Fruit fly (Drosophila melanogaster): Measurements from ENCODE around the gene Synd.
A peak's percentile ranks its signal among the peaks of the same experiment; 100 is the strongest.

The Synd gene

dm6 chr3R:20783714-20784435, 48.7 kb upstream of the Synd start (continued):
- TF ChIP-seq h (GFP tag; optimal IDR thresholded peaks at IDR 0.05) (peak; percentile 67), Vsx2 (GFP tag; optimal IDR thresholded peaks at IDR 0.05; ENCODE audit: partially characterized antibody) (peak; percentile 15)

dm6 chr3R:20784436-20785368, 47.9 kb upstream of the Synd start:
- TF ChIP-seq pan (optimal IDR thresholded peaks at IDR 0.05) (no peak), tai (GFP tag; optimal IDR thresholded peaks at IDR 0.05) (no peak), woc (GFP tag; optimal IDR thresholded peaks at IDR 0.05) (no peak), N (GFP tag; optimal IDR thresholded peaks at IDR 0.05) (no peak), Rel (GFP tag; optimal IDR thresholded peaks at IDR 0.05) (no peak), Rel (tag; optimal IDR thresholded peaks at IDR 0.05) (peak; percentile 76), psq (GFP tag; optimal IDR thresholded peaks at IDR 0.05) (peak; percentile 94), HLH106 (tag; optimal IDR thresholded peaks at IDR 0.05) (peak; percentile 1), dl (GFP tag; optimal IDR thresholded peaks at IDR 0.05; ENCODE audit: insufficient read depth in 1 of 2, partially characterized antibody in 2 of 2) (peak; percentile 7 to 62), usp (GFP tag; optimal IDR thresholded peaks at IDR 0.05) (no peak), dmrt93B (GFP tag; optimal IDR thresholded peaks at IDR 0.05) (no peak), dsf (GFP tag; optimal IDR thresholded peaks at IDR 0.05; ENCODE audit: borderline replicate concordance) (no peak), Hr83 (GFP tag; optimal IDR thresholded peaks at IDR 0.05; ENCODE audit: poor library complexity, severe bottlenecking) (no peak), lola (GFP tag; optimal IDR thresholded peaks at IDR 0.05) (peak; percentile 75), Dif (GFP tag; optimal IDR thresholded peaks at IDR 0.05; ENCODE audit: partially characterized antibody) (peak; percentile 62), CrebA (GFP tag; optimal IDR thresholded peaks at IDR 0.05; ENCODE audit: borderline replicate concordance) (peak; percentile 48), Dfd (GFP tag; optimal IDR thresholded peaks at IDR 0.05) (peak; percentile 97), GATAd (GFP tag; optimal IDR thresholded peaks at IDR 0.05) (no peak), Hr78 (GFP tag; optimal IDR thresholded peaks at IDR 0.05) (no peak), Sp1 (GFP tag; optimal IDR thresholded peaks at IDR 0.05) (peak; percentile 44), OdsH (GFP tag; optimal IDR thresholded peaks at IDR 0.05) (peak; percentile 17), Hnf4 (GFP tag; optimal IDR thresholded peaks at IDR 0.05) (no peak), Vsx2 (GFP tag; optimal IDR thresholded peaks at IDR 0.05; ENCODE audit: partially characterized antibody) (peak; percentile 53), Abd-B (GFP tag; optimal IDR thresholded peaks at IDR 0.05) (no peak), brk (GFP tag; optimal IDR thresholded peaks at IDR 0.05) (peak; percentile 57), br (GFP tag; optimal IDR thresholded peaks at IDR 0.05) (no peak), h (GFP tag; optimal IDR thresholded peaks at IDR 0.05) (no peak), Myc (optimal IDR thresholded peaks at IDR 0.05) (no peak), CG9705 (GFP tag; optimal IDR thresholded peaks at IDR 0.05) (no peak), foxo (GFP tag; optimal IDR thresholded peaks at IDR 0.05) (no peak)

- no peak for TF ChIP-seq psq (GFP tag; optimal IDR thresholded peaks at IDR 0.05)
- TF ChIP-seq OdsH (GFP tag; optimal IDR thresholded peaks at IDR 0.05), result no peak
- no peak for TF ChIP-seq Dif (GFP tag; optimal IDR thresholded peaks at IDR 0.05; ENCODE audit: partially characterized antibody)
- no peak for TF ChIP-seq dl (GFP tag; optimal IDR thresholded peaks at IDR 0.05; ENCODE audit: insufficient read depth in 1 of 2, partially characterized antibody in 2 of 2)
- TF ChIP-seq Sp1 (GFP tag; optimal IDR thresholded peaks at IDR 0.05), result no peak
- peak; percentile 29 for TF ChIP-seq h (GFP tag; optimal IDR thresholded peaks at IDR 0.05)
- TF ChIP-seq Rel (GFP tag; optimal IDR thresholded peaks at IDR 0.05), result no peak
- TF ChIP-seq Rel (tag; optimal IDR thresholded peaks at IDR 0.05), result peak; percentile 39
Measured at dm6 chr3R:20788559-20788958, 44.0 kb upstream of the Synd start.

- TF ChIP-seq Jra (GFP tag; optimal IDR thresholded peaks at IDR 0.05), result no peak
- no peak for TF ChIP-seq foxo (GFP tag; optimal IDR thresholded peaks at IDR 0.05)
- no peak for TF ChIP-seq sv (GFP tag; optimal IDR thresholded peaks at IDR 0.05)
- no peak for TF ChIP-seq lola (GFP tag; optimal IDR thresholded peaks at IDR 0.05)
- TF ChIP-seq usp (GFP tag; optimal IDR thresholded peaks at IDR 0.05), result no peak
- no peak for TF ChIP-seq dl (GFP tag; optimal IDR thresholded peaks at IDR 0.05; ENCODE audit: insufficient read depth in 1 of 2, partially characterized antibody in 2 of 2)
- TF ChIP-seq jim (GFP tag; optimal IDR thresholded peaks at IDR 0.05), result no peak
- TF ChIP-seq OdsH (GFP tag; optimal IDR thresholded peaks at IDR 0.05), result no peak
- no peak for TF ChIP-seq Rel (GFP tag; optimal IDR thresholded peaks at IDR 0.05)
- no peak for TF ChIP-seq Rel (tag; optimal IDR thresholded peaks at IDR 0.05)
- TF ChIP-seq HLH106 (tag; optimal IDR thresholded peaks at IDR 0.05), result no peak
- TF ChIP-seq N (GFP tag; optimal IDR thresholded peaks at IDR 0.05), result no peak
- TF ChIP-seq Hr78 (GFP tag; optimal IDR thresholded peaks at IDR 0.05), result no peak
- TF ChIP-seq rgr (GFP tag; optimal IDR thresholded peaks at IDR 0.05), result no peak
- no peak for TF ChIP-seq Sp1 (GFP tag; optimal IDR thresholded peaks at IDR 0.05)
- TF ChIP-seq fru (GFP tag; optimal IDR thresholded peaks at IDR 0.05), result no peak
- TF ChIP-seq dmrt93B (GFP tag; optimal IDR thresholded peaks at IDR 0.05), result no peak
- no peak for TF ChIP-seq Dfd (GFP tag; optimal IDR thresholded peaks at IDR 0.05)
- no peak for TF ChIP-seq Hr83 (GFP tag; optimal IDR thresholded peaks at IDR 0.05; ENCODE audit: poor library complexity, severe bottlenecking)
- TF ChIP-seq pan (optimal IDR thresholded peaks at IDR 0.05), result no peak
Measured at dm6 chr3R:20790437-20790836, 42.2 kb upstream of the Synd start.
